Fruit fly (Drosophila melanogaster): ENCODE data around the gene Crk.

Crk gene

DNA sequence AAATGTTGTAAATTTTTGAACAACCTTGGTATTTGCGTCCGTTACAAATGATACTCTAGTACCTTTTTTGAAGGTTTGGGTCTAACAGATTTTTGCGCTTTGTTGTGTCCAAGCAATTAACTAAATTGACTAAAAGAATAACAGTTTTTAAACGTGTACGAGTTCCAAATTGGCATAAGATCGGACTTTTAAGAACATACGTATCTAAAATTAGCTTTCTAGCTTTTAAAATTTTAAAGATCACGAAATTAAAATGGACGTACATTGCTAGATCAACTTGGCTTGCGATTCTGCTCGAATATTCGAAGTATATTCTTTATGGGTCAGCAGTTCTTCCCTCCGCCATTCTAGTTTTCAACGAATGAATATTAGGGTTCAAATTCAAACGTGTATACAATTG, 20.4 kb downstream of the Crk start, which contains the start of gene CG1674:
Gene CG1674, plus strand, starts transcription at position 301 of the 400 bp plus-strand sequence.
- no peak for TF ChIP-seq noc (tag; optimal IDR thresholded peaks at IDR 0.05)

DNA sequence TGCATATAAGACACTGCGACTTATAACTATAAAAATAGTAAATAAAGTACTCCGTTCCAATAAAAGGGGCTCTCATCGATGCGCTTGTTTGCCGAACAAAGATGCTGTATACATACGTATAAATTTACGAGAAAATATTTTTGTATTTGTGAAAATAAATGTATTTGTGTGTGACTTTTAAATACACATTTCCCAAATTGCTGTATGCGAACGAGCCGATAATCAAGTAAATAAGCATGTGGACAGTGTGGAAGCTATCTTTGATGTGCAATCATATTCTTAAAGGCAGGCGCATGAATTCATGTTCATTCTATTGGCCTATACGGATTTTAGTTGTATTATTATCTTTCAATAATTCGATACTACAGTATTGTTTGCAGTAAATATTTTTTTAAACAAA, 21.2 kb downstream of the Crk start:
- TF ChIP-seq noc (tag; optimal IDR thresholded peaks at IDR 0.05) = no peak

DNA sequence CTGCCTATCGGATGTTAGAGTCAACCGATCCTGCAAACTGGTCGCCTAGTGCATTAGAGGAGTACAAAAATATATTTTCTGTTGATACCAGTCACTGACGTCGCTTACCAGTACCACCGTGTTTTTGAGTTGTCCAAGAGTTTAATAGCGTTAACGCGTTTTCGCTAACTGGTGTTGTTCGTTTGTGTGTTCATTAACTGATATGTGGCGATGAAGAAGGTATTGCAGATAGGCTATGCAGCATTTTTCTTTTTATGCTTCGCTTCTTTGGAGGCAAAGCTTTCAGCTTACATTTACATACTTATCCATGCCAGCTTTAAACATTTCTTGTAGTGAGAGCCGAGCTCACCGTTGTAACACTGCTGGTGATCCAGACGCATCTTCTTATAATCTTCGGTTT, 28.4 kb downstream of the Crk start:
- no peak for TF ChIP-seq noc (tag; optimal IDR thresholded peaks at IDR 0.05)

DNA sequence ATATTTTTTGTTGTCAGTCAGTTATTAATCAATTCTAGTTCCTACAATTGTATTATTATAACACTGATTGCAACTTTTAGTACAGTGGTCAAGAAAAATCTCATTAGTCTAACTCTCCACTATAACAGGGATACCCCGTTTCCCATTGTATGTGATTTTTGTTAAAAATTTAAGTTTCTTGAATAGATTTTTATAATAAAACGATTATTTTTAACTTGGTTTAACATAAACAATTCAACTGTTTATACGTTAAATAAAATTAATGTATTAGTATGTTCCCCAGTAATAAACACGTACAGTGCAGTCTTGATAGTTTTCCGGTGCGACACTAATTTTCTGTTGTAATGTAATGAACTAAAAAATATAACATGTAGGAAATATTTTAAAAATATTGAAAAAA, 30.8 kb downstream of the Crk start:
- no peak for TF ChIP-seq noc (tag; optimal IDR thresholded peaks at IDR 0.05)

DNA sequence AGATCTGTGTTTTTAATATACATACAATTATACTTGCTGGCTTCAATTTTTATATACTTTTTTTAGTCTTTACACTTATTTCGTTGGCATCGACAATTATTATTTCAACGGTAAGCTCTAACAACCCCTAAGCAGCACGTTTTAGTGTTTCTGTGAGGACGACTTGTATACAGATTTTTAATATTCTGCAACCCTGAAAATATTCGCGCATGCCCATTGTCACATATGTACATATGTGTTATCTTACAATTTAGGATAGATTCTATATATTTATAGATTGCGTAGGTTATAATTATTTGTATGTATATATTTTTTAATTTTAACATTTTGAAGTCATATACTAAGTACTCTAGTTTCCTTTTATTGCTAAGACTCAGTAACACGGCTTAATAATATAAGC, 43.2 kb downstream of the Crk start, which contains the start of gene dpr7:
Gene dpr7, minus strand, starts transcription at position 154 of the 400 bp plus-strand sequence.
- no peak for TF ChIP-seq noc (tag; optimal IDR thresholded peaks at IDR 0.05)

DNA sequence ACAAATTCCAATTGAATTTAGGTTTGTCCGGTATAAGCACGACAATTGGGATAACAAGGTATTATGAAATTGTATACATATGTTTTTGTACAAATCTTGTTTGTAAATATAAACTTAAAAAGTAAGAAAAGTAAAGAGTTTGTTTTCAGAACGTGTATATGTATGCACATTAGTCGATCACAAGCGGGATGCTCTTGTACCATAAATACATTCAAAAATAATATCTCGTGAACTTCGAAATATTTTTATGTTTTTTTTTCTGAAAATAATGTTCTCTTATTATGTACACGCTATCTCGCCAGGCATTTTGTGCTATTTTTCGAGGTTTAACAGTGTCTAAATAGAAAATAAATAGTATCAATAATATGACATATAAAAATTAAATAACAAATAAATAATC, 44.7 kb downstream of the Crk start, which contains the start of gene RhoGAP102A:
Gene RhoGAP102A, plus strand, starts transcription at position 301 of the 400 bp plus-strand sequence.
- no peak for TF ChIP-seq noc (tag; optimal IDR thresholded peaks at IDR 0.05)

DNA sequence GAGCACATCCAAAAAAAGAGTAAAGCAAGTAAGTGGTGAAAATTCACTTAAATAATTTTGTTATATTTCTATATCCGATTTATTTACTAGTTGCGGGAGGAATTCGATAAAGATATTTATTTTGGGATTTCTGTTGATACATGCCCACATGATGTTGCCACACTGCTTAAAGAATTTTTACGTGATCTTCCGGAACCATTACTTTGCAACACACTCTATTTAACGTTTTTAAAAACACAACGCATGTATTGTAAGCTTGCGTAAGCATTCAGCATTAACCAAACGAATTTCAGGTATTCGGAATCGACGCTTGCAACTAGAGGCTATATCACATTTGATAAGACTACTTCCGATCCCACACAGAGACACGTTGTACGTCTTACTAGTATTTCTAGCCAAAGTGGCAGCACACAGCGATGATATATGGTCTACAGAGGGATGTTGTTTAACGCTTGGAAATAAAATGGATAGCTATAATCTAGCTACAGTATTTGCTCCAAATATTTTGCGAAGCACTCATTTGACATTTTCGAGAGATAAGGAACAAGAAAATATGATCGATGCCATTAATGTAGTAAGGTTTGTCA, 51.6 kb downstream of the Crk start:
- TF ChIP-seq noc (tag; optimal IDR thresholded peaks at IDR 0.05) = no peak

Data from whole organism, larva.